Worm (Caenorhabditis elegans): Measurements from ENCODE around the gene T28D9.4.

ce11 chrII:6497137-6497536, 20.4 kb downstream of the T28D9.4 start:
- TF ChIP-seq sdz-38 (tag; optimal IDR thresholded peaks at IDR 0.05) (no peak), lsy-27 (tag; optimal IDR thresholded peaks at IDR 0.05; ENCODE audit: borderline replicate concordance, insufficient read depth) (no peak), nhr-27 (tag; optimal IDR thresholded peaks at IDR 0.05) (no peak), rec-8 (tag; optimal IDR thresholded peaks at IDR 0.05) (no peak), nfyb-1 (GFP tag; IDR thresholded peaks at IDR 0.05) (no peak)
